Fruit fly (Drosophila melanogaster): Measurements from ENCODE around the gene CG32241.

DNA sequence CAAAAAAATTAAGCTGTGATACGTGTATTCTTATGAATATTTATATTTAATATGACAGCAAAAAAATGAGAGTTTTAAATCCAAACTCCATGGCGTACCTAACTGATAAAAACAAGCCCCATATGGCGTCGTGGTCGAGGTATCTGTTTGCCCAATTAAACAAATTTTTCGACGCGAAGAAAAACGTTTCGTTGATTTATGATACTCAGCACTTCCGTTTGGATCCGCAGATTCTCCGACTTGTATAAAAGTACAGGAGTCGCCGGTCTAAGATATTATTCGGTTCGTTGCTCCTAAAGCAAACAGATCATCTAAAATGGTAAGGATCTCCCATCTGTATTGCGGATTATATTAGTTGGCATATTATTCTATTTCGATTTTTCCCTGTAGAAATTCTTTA lies 5.0 kb upstream of the CG32241 start, which contains the start of gene CG32248:
- TF ChIP-seq CG14655 (GFP tag; optimal IDR thresholded peaks at IDR 0.05) (no peak), CG13204 (GFP tag; optimal IDR thresholded peaks at IDR 0.05) (no peak), CG17806 (tag; optimal IDR thresholded peaks at IDR 0.05) (no peak), fd96Ca (GFP tag; IDR thresholded peaks at IDR 0.05) (no peak), CG34367 (tag; optimal IDR thresholded peaks at IDR 0.05) (no peak), CG8159 (tag; optimal IDR thresholded peaks at IDR 0.05) (no peak), Pif1A (GFP tag; optimal IDR thresholded peaks at IDR 0.05) (no peak), Ets98B (GFP tag; IDR thresholded peaks at IDR 0.05) (no peak)

All from whole organism, pupa.